Worm (Caenorhabditis elegans) whole organism, young adult: Measurements from ENCODE around the gene Y82E9BR.9.

ENCODE experiments used
- B0019.2 ChIP-seq: fragments of 200-800 bp; sonication (Bioruptor generic); conservative IDR thresholded peaks from 2 replicates; pipeline ENCODE4 v1.3.6; 2022; ENCODE audit warnings: missing genetic modification reagents, missing genetic modification characterization, missing compliant biosample characterization
- C06A6.2 ChIP-seq: fragments of 200-800 bp; sonication (Bioruptor generic); conservative IDR thresholded peaks from 2 replicates; pipeline ENCODE4 v1.3.6; 2022; ENCODE audit warnings: missing genetic modification characterization, missing compliant biosample characterization
- D2030.7 ChIP-seq: fragments of 200-800 bp; sonication (Bioruptor generic); IDR thresholded peaks from 2 replicates; pipeline ENCODE4 v1.3.6; 2022; ENCODE audit warnings: missing genetic modification reagents, missing genetic modification characterization, missing compliant biosample characterization
- F10E7.11 ChIP-seq: sonication (generic microtip); optimal IDR thresholded peaks from 2 replicates; lab custom pipeline; 2017; ENCODE audit warnings: mild to moderate bottlenecking, missing genetic modification characterization, moderate library complexity, missing compliant biosample characterization
- F55B11.4 ChIP-seq: sonication (generic microtip); optimal IDR thresholded peaks from 2 replicates; lab custom pipeline; 2016; ENCODE audit warnings: missing compliant biosample characterization, missing genetic modification characterization, borderline replicate concordance; ENCODE audit not compliant: insufficient read depth
- F57A8.1 ChIP-seq: fragments of 200-800 bp; sonication (Bioruptor generic); optimal IDR thresholded peaks from 2 replicates; lab custom pipeline; 2018; ENCODE audit warnings: mild to moderate bottlenecking, missing genetic modification characterization, moderate library complexity, missing compliant biosample characterization
- K11D2.4 ChIP-seq: fragments of 200-800 bp; sonication (Bioruptor generic); IDR thresholded peaks from 2 replicates; pipeline ENCODE4 v1.3.6; 2022; ENCODE audit warnings: missing genetic modification reagents, missing genetic modification characterization, missing compliant biosample characterization
- Y67H2A.10 ChIP-seq: fragments of 200-800 bp; sonication (Bioruptor generic); conservative IDR thresholded peaks from 2 replicates; pipeline ENCODE4 v1.3.6; 2022; ENCODE audit warnings: missing genetic modification reagents, missing genetic modification characterization, missing compliant biosample characterization
- ama-1 ChIP-seq, 3 experiments: fragments of 150-350 bp in 1 of 3; sonication (generic microtip) in 2 of 3; optimal IDR thresholded peaks; 2 replicates each; lab custom pipeline; 2014 to 2018; ENCODE audit warnings: missing biosample characterization in 2 of 3, missing genetic modification characterization in 2 of 3, missing genetic modification reagents in 2 of 3
- attf-6 ChIP-seq: fragments of 200-800 bp; sonication (Bioruptor generic); IDR thresholded peaks from 2 replicates; pipeline ENCODE4 v1.3.6; 2022; ENCODE audit warnings: missing genetic modification reagents, missing genetic modification characterization, missing compliant biosample characterization
- cebp-1 ChIP-seq, 2 experiments: fragments of 200-800 bp in 1 of 2; sonication (Bioruptor generic) in 1 of 2; sonication (generic microtip) in 1 of 2; IDR thresholded peaks in 1 of 2; optimal IDR thresholded peaks in 1 of 2; 2 replicates each; pipeline versions ENCODE4 v1.3.6 to Lab custom; 2017 to 2022; ENCODE audit warnings: missing compliant biosample characterization in 2 of 2, missing genetic modification characterization in 2 of 2, mild to moderate bottlenecking in 1 of 2, missing genetic modification reagents in 1 of 2, moderate library complexity in 1 of 2
- ceh-58 ChIP-seq: fragments of 200-800 bp; sonication (Bioruptor generic); IDR thresholded peaks from 2 replicates; pipeline ENCODE4 v1.3.6; 2022; ENCODE audit warnings: missing genetic modification characterization, missing compliant biosample characterization
- ceh-79 ChIP-seq: sonication (generic microtip); optimal IDR thresholded peaks from 2 replicates; lab custom pipeline; 2017; ENCODE audit warnings: mild to moderate bottlenecking, missing genetic modification characterization, missing compliant biosample characterization
- dpff-1 ChIP-seq: sonication (generic microtip); optimal IDR thresholded peaks from 2 replicates; lab custom pipeline; 2017; ENCODE audit warnings: mild to moderate bottlenecking, missing genetic modification characterization, missing compliant biosample characterization
- dpl-1 ChIP-seq: fragments of 150-350 bp; optimal IDR thresholded peaks from 2 replicates; lab custom pipeline; 2014; ENCODE audit warnings: missing biosample characterization, missing genetic modification reagents, missing genetic modification characterization
- fkh-3 ChIP-seq: sonication (generic microtip); optimal IDR thresholded peaks from 2 replicates; lab custom pipeline; 2016; ENCODE audit warnings: mild to moderate bottlenecking, missing genetic modification characterization, missing compliant biosample characterization
- hlh-26 ChIP-seq: fragments of 200-800 bp; sonication (Bioruptor generic); conservative IDR thresholded peaks from 2 replicates; pipeline ENCODE4 v1.3.6; 2022; ENCODE audit warnings: missing genetic modification reagents, missing genetic modification characterization, missing compliant biosample characterization
- lin-26 ChIP-seq: fragments of 200-800 bp; sonication (Bioruptor generic); IDR thresholded peaks from 2 replicates; pipeline ENCODE4 v1.3.6; 2022; ENCODE audit warnings: missing genetic modification reagents, missing genetic modification characterization, missing compliant biosample characterization
- madf-3 ChIP-seq: fragments of 200-800 bp; sonication (Bioruptor generic); IDR thresholded peaks from 2 replicates; pipeline ENCODE4 v1.3.6; 2022; ENCODE audit warnings: missing genetic modification reagents, missing genetic modification characterization, missing compliant biosample characterization
- madf-6 ChIP-seq: fragments of 200-800 bp; sonication (Bioruptor generic); IDR thresholded peaks from 2 replicates; pipeline ENCODE4 v1.3.6; 2022; ENCODE audit warnings: missing genetic modification reagents, missing genetic modification characterization, missing compliant biosample characterization
- nfya-1 ChIP-seq: sonication (generic microtip); optimal IDR thresholded peaks from 2 replicates; lab custom pipeline; 2017; ENCODE audit warnings: antibody characterized with exemption, missing compliant biosample characterization, missing genetic modification characterization, borderline replicate concordance; ENCODE audit not compliant: insufficient read depth
- nhr-120 ChIP-seq: fragments of 200-800 bp; sonication (Bioruptor generic); IDR thresholded peaks from 2 replicates; pipeline ENCODE4 v1.3.6; 2022; ENCODE audit warnings: missing genetic modification characterization, missing compliant biosample characterization
- nhr-179 ChIP-seq: sonication (generic microtip); optimal IDR thresholded peaks from 2 replicates; lab custom pipeline; 2016; ENCODE audit warnings: mild to moderate bottlenecking, missing genetic modification characterization, missing compliant biosample characterization
- nhr-27 ChIP-seq: fragments of 200-800 bp; sonication (Bioruptor generic); optimal IDR thresholded peaks from 2 replicates; lab custom pipeline; 2018; ENCODE audit warnings: mild to moderate bottlenecking, missing genetic modification characterization, moderate library complexity, missing compliant biosample characterization
- nhr-80 ChIP-seq: sonication (generic microtip); optimal IDR thresholded peaks from 2 replicates; lab custom pipeline; 2016; ENCODE audit warnings: missing genetic modification characterization, missing compliant biosample characterization
- pha-4 ChIP-seq: fragments of 150-350 bp; sonication (generic microtip); optimal IDR thresholded peaks from 2 replicates; lab custom pipeline; 2014; ENCODE audit warnings: missing biosample characterization, missing genetic modification reagents, missing genetic modification characterization
- sdz-38 ChIP-seq: sonication (generic microtip); optimal IDR thresholded peaks from 2 replicates; lab custom pipeline; 2016; ENCODE audit warnings: missing genotype, missing genetic modification characterization, missing compliant biosample characterization
- tlf-1 ChIP-seq: fragments of 200-800 bp; sonication (Bioruptor generic); optimal IDR thresholded peaks from 2 replicates; lab custom pipeline; 2018; ENCODE audit warnings: mild to moderate bottlenecking, missing genetic modification characterization, missing compliant biosample characterization
- zfh-2 ChIP-seq: fragments of 200-800 bp; sonication (Bioruptor generic); conservative IDR thresholded peaks from 2 replicates; pipeline ENCODE4 v1.3.6; 2022; ENCODE audit warnings: missing genetic modification reagents, missing genetic modification characterization, missing compliant biosample characterization
- ztf-18 ChIP-seq: sonication (generic microtip); optimal IDR thresholded peaks from 2 replicates; lab custom pipeline; 2016; ENCODE audit warnings: missing genotype, mild to moderate bottlenecking, missing genetic modification characterization, missing compliant biosample characterization
- ztf-25 ChIP-seq: fragments of 200-800 bp; sonication (Bioruptor generic); IDR thresholded peaks from 2 replicates; pipeline ENCODE4 v1.3.6; 2022; ENCODE audit warnings: missing genetic modification reagents, missing genetic modification characterization, missing compliant biosample characterization
- ztf-26 ChIP-seq: sonication (generic microtip); optimal IDR thresholded peaks from 2 replicates; lab custom pipeline; 2017; ENCODE audit warnings: missing genetic modification characterization, missing compliant biosample characterization
- ztf-3 ChIP-seq: fragments of 200-800 bp; sonication (Bioruptor generic); optimal IDR thresholded peaks from 2 replicates; lab custom pipeline; 2018; ENCODE audit warnings: mild to moderate bottlenecking, missing genetic modification characterization, missing compliant biosample characterization
- ztf-6 ChIP-seq: fragments of 200-800 bp; sonication (Bioruptor generic); IDR thresholded peaks from 2 replicates; pipeline ENCODE4 v1.3.6; 2022; ENCODE audit warnings: missing genetic modification reagents, missing genetic modification characterization, missing compliant biosample characterization

Y82E9BR.9 gene

ce11 chrIII:1359669-1360068 lies at the start of gene Y82E9BR.9:
Gene Y82E9BR.9, minus strand, starts transcription at chrIII:1359769.
- TF ChIP-seq F55B11.4 (tag; lab: Kevin White, UChicago) (no peak), nhr-120 (GFP tag; lab: Robert Waterston, UW) (no peak), dpff-1 (tag; lab: Kevin White, UChicago) (no peak), ceh-79 (tag; lab: Kevin White, UChicago) (no peak), dpl-1 (no peak), pha-4 (tag; lab: Kevin White, UChicago) (no peak), hlh-26 (GFP tag; lab: Robert Waterston, UW) (no peak), Y67H2A.10 (GFP tag; lab: Robert Waterston, UW) (no peak), C06A6.2 (GFP tag; lab: Robert Waterston, UW) (no peak), nfya-1 (no peak)

DNA sequence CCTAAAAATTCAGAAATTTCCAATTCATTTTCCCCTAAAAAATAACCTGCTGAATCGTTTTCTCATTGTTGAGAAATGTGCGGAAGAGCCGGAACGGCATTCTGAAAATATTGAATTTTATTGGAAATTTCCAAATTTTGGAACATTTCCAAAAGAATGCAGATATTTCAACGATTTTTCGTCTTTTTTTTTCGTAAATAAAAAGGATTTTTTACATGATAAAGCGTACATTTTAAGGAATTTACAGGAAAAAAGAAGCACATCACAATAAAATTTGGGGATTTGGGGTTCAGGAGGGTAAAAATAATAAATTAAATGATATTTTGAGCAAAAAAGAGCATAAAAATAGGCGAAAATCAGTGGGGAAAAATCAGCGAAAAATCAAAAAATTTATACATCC lies 49.6 kb upstream of the Y82E9BR.9 start, which contains the start of gene Y82E9BR.22:
Gene Y82E9BR.22 (minus strand): TSS at position 101 of the 400 bp plus-strand sequence.
- TF ChIP-seq ztf-6 (GFP tag; lab: Robert Waterston, UW) (no peak), madf-3 (GFP tag; lab: Robert Waterston, UW) (0 out of 2 replicates have a peak, but pooled peaks have one; percentile 51)

DNA sequence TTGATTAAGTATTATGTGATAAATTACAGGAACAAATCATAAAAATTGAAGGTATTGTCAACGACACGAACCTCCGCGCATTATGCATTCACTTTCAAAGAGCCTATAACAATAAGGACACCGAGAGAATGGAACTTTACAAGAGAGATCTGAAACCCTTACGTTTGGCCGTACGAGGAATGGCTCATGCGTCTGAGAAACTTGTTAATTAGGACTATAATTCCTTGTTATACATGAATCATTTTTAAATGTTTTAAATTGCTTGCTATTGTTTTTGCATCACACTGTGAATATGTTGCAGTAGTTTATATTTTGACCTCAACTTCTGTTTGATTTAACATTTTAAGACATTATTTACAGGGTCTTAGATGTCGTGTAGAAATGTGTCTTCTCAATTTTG lies 43.5 kb upstream of the Y82E9BR.9 start, which contains the start of gene pals-18:
Gene pals-18 (plus strand): TSS at position 301 of the 400 bp plus-strand sequence.
- TF ChIP-seq ztf-26 (tag; lab: Kevin White, UChicago), result no peak
- no peak for TF ChIP-seq lin-26
- no peak for TF ChIP-seq ztf-3 (GFP tag; lab: Kevin White, UChicago)
- no peak for TF ChIP-seq ceh-58 (GFP tag; lab: Robert Waterston, UW)
- TF ChIP-seq B0019.2 (GFP tag; lab: Robert Waterston, UW), result no peak
- TF ChIP-seq F10E7.11, result no peak
- TF ChIP-seq, all 124 proteins: peak for 0

DNA sequence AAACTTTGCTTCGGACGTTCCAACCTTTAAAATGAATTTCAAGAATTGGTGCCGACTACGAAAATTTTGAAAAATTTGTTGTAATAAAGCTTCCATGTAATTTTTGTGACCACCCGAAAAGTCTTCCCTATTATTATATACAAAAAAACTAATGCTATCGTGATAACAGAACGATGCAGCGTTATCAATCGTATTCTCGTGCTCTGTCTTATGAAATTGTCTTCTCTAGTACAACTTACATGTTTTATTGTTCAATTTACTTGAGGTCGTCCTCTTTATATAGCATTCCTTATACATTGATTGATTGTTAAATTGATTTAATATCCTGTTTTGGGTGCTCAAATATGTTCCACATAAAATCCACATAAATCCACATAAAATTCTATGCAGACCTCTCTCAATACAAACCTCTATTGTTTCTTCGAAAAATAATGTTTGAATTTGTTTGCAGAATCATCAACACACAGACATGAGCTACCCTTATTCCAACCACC lies 42.0 kb upstream of the Y82E9BR.9 start, which contains the start of gene pals-19:
Gene pals-19 (plus strand): TSS at position 444 of the 494 bp plus-strand sequence.
- TF ChIP-seq nhr-80 (tag; lab: Kevin White, UChicago) (peak; percentile 69), madf-6 (no peak)

- TF ChIP-seq K11D2.4 (GFP tag; lab: Robert Waterston, UW), result no peak
- no peak for TF ChIP-seq ama-1 (optimal IDR thresholded peaks at IDR 0.05; lab: Kevin White, UChicago)
- no peak for TF ChIP-seq ama-1 (GFP tag; optimal IDR thresholded peaks at IDR 0.05; lab: Kevin White, UChicago)
- TF ChIP-seq attf-6, result no peak
- TF ChIP-seq zfh-2, result no peak
- TF ChIP-seq C06A6.2 (GFP tag; lab: Robert Waterston, UW), result no peak
- no peak for TF ChIP-seq nhr-27 (tag; lab: Kevin White, UChicago)
- no peak for TF ChIP-seq sdz-38 (tag; lab: Kevin White, UChicago)
- TF ChIP-seq D2030.7, result no peak
- no peak for TF ChIP-seq ztf-25 (GFP tag; lab: Robert Waterston, UW)
- TF ChIP-seq ztf-18 (tag; lab: Kevin White, UChicago), result no peak
- TF ChIP-seq cebp-1 (GFP tag; IDR thresholded peaks at IDR 0.05; lab: Robert Waterston, UW), result no peak
- TF ChIP-seq cebp-1 (tag; optimal IDR thresholded peaks at IDR 0.05; lab: Kevin White, UChicago), result no peak
- TF ChIP-seq nhr-179 (tag; lab: Kevin White, UChicago), result no peak
- no peak for TF ChIP-seq fkh-3 (tag; lab: Kevin White, UChicago)
- TF ChIP-seq madf-6, result no peak
- no peak for TF ChIP-seq F57A8.1 (GFP tag; lab: Kevin White, UChicago)
- TF ChIP-seq tlf-1 (GFP tag; lab: Kevin White, UChicago), result no peak
Observed at ce11 chrIII:1399670-1400069, 40.1 kb upstream of the Y82E9BR.9 start, which contains the start of gene pals-16. Gene pals-16, plus strand, starts transcription at chrIII:1399970.
